Worm (Caenorhabditis elegans): ENCODE results near the gene Y60A3A.23.

Gene Y60A3A.23

ce11 chrV:20005724-20006132 lies 1.8 kb upstream of the Y60A3A.23 start (continued):
- TF ChIP-seq ets-5 (GFP tag; IDR thresholded peaks at IDR 0.05) (no peak), xbp-1 (tag; optimal IDR thresholded peaks at IDR 0.05) (peak; percentile 76), ceh-90 (tag; optimal IDR thresholded peaks at IDR 0.05) (no peak), fkh-8 (tag; optimal IDR thresholded peaks at IDR 0.05) (peak; percentile 78), nhr-28 (tag; optimal IDR thresholded peaks at IDR 0.05) (no peak), nhr-77 (tag; optimal IDR thresholded peaks at IDR 0.05) (peak; percentile 35), lin-13 (GFP tag; optimal IDR thresholded peaks at IDR 0.05) (peak; percentile 79), efl-1 (optimal IDR thresholded peaks at IDR 0.05) (peak; percentile 68 to 82), efl-1 (GFP tag; optimal IDR thresholded peaks at IDR 0.05 in 1 of 2) (peak; percentile 44 to 93), unc-98 (GFP tag; IDR thresholded peaks at IDR 0.05) (no peak), nhr-11 (tag; optimal IDR thresholded peaks at IDR 0.05) (peak; percentile 20), lin-14 (GFP tag; optimal IDR thresholded peaks at IDR 0.05) (peak; percentile 97), pag-3 (tag; optimal IDR thresholded peaks at IDR 0.05; ENCODE audit: borderline replicate concordance, insufficient read depth) (no peak), nhr-237 (tag; optimal IDR thresholded peaks at IDR 0.05) (no peak), nhr-12 (tag; optimal IDR thresholded peaks at IDR 0.05) (peak; percentile 1), sox-4 (tag; optimal IDR thresholded peaks at IDR 0.05) (peak; percentile 16), aha-1 (tag; optimal IDR thresholded peaks at IDR 0.05) (no peak), lsy-2 (tag; optimal IDR thresholded peaks at IDR 0.05) (peak; percentile 77), alr-1 (tag; optimal IDR thresholded peaks at IDR 0.05; ENCODE audit: borderline replicate concordance) (no peak), fos-1 (tag; optimal IDR thresholded peaks at IDR 0.05) (peak; percentile 20), nhr-47 (tag; optimal IDR thresholded peaks at IDR 0.05) (peak; percentile 87), nhr-19 (GFP tag; conservative IDR thresholded peaks at IDR 0.05) (peak; percentile 76), blmp-1 (tag; optimal IDR thresholded peaks at IDR 0.05) (no peak), nhr-71 (tag; optimal IDR thresholded peaks at IDR 0.05) (peak; percentile 94), efl-3 (GFP tag; optimal IDR thresholded peaks at IDR 0.05) (no peak), ceh-63 (GFP tag; optimal IDR thresholded peaks at IDR 0.05) (no peak), fkh-4 (tag; optimal IDR thresholded peaks at IDR 0.05; ENCODE audit: borderline replicate concordance) (no peak), ceh-82 (tag; optimal IDR thresholded peaks at IDR 0.05) (peak; percentile 64 to 72 (median 65)), isw-1 (GFP tag; IDR thresholded peaks at IDR 0.05) (peak; percentile 79), nhr-76 (tag; optimal IDR thresholded peaks at IDR 0.05) (no peak), pax-3 (tag; optimal IDR thresholded peaks at IDR 0.05) (peak; percentile 56), nhr-85 (tag) (peak; percentile 71)

ce11 chrV:20011199-20011598 lies 3.6 kb downstream of the Y60A3A.23 start:
- TF ChIP-seq tbx-2 (tag; optimal IDR thresholded peaks at IDR 0.05) (no peak), ces-1 (GFP tag; optimal IDR thresholded peaks at IDR 0.05) (no peak), fos-1 (tag; optimal IDR thresholded peaks at IDR 0.05) (no peak)

- TF ChIP-seq blmp-1 (tag; optimal IDR thresholded peaks at IDR 0.05) (no peak), nhr-77 (tag; optimal IDR thresholded peaks at IDR 0.05) (no peak), ama-1 (optimal IDR thresholded peaks at IDR 0.05) (no peak), F16B12.6 (tag; optimal IDR thresholded peaks at IDR 0.05) (no peak), rnt-1 (tag; optimal IDR thresholded peaks at IDR 0.05) (no peak), lsy-2 (tag; optimal IDR thresholded peaks at IDR 0.05) (no peak), dsc-1 (tag; optimal IDR thresholded peaks at IDR 0.05) (no peak), efl-3 (GFP tag; optimal IDR thresholded peaks at IDR 0.05) (no peak), sptf-1 (tag; optimal IDR thresholded peaks at IDR 0.05) (no peak), irx-1 (tag; optimal IDR thresholded peaks at IDR 0.05) (no peak), mep-1 (tag; optimal IDR thresholded peaks at IDR 0.05) (no peak), fkh-4 (tag; optimal IDR thresholded peaks at IDR 0.05; ENCODE audit: borderline replicate concordance) (no peak), mef-2 (tag; optimal IDR thresholded peaks at IDR 0.05) (no peak), swsn-7 (tag; optimal IDR thresholded peaks at IDR 0.05) (no peak)
Observed at ce11 chrV:20011654-20012053, 4.1 kb downstream of the Y60A3A.23 start, which contains the start of gene Y60A3A.21. Gene Y60A3A.21, plus strand, starts transcription at chrV:20011954.

Measured in whole organism, L1 larva.